Worm (Caenorhabditis elegans) whole organism, young adult: Measurements from ENCODE around the gene pho-7.

Experiments
- F37B4.10 ChIP-seq: fragments of 200-800 bp; sonication (Bioruptor generic); IDR thresholded peaks from 2 replicates; pipeline ENCODE4 v1.3.6; 2022; ENCODE audit warnings: missing genetic modification characterization, missing compliant biosample characterization
- Y67H2A.10 ChIP-seq: fragments of 200-800 bp; sonication (Bioruptor generic); conservative IDR thresholded peaks from 2 replicates; pipeline ENCODE4 v1.3.6; 2022; ENCODE audit warnings: missing genetic modification reagents, missing genetic modification characterization, missing compliant biosample characterization
- athp-1 ChIP-seq: sonication (generic microtip); optimal IDR thresholded peaks from 2 replicates; lab custom pipeline; 2017; ENCODE audit warnings: mild to moderate bottlenecking, missing genetic modification characterization, missing compliant biosample characterization
- let-607 ChIP-seq, 2 experiments: fragments of 200-800 bp in 1 of 2; sonication (Bioruptor generic) in 1 of 2; sonication (generic microtip) in 1 of 2; optimal IDR thresholded peaks; 2 replicates each; lab custom pipeline; 2016 to 2018; ENCODE audit warnings: mild to moderate bottlenecking in 2 of 2, missing compliant biosample characterization in 2 of 2, missing genetic modification characterization in 2 of 2, moderate library complexity in 2 of 2, missing genotype in 1 of 2
- lin-35 ChIP-seq, 3 experiments: fragments of 150-350 bp in 2 of 3; sonication (generic microtip) in 1 of 3; optimal IDR thresholded peaks; 2 replicates each; lab custom pipeline; 2014 to 2018; ENCODE audit warnings: missing biosample characterization in 3 of 3, missing genetic modification characterization in 3 of 3, missing genetic modification reagents in 3 of 3
- sea-2 ChIP-seq: fragments of 200-800 bp; sonication (Bioruptor generic); IDR thresholded peaks from 2 replicates; pipeline ENCODE4 v1.3.6; 2022; ENCODE audit warnings: missing genetic modification characterization, missing compliant biosample characterization
- snpc-4 ChIP-seq, 5 experiments: fragments of 150-350 bp in 1 of 5; sonication (generic microtip) in 4 of 5; optimal IDR thresholded peaks; 2 replicates each; lab custom pipeline; 2014 to 2018; ENCODE audit warnings: missing genetic modification characterization in 5 of 5, missing biosample characterization in 3 of 5, antibody characterized with exemption in 2 of 5, mild to moderate bottlenecking in 2 of 5, missing compliant biosample characterization in 2 of 5, missing genotype in 2 of 5, moderate library complexity in 2 of 5, missing genetic modification reagents in 1 of 5
- sptf-2 ChIP-seq: fragments of 200-800 bp; sonication (Bioruptor generic); optimal IDR thresholded peaks from 2 replicates; lab custom pipeline; 2018; ENCODE audit warnings: mild to moderate bottlenecking, missing genetic modification characterization, missing compliant biosample characterization
- ztf-18 ChIP-seq: sonication (generic microtip); optimal IDR thresholded peaks from 2 replicates; lab custom pipeline; 2016; ENCODE audit warnings: missing genotype, mild to moderate bottlenecking, missing genetic modification characterization, missing compliant biosample characterization
- ztf-25 ChIP-seq: fragments of 200-800 bp; sonication (Bioruptor generic); IDR thresholded peaks from 2 replicates; pipeline ENCODE4 v1.3.6; 2022; ENCODE audit warnings: missing genetic modification reagents, missing genetic modification characterization, missing compliant biosample characterization

- TF ChIP-seq Y67H2A.10 (no peak), ztf-25 (GFP tag; lab: Robert Waterston, UW) (no peak), lin-35 (GFP tag; optimal IDR thresholded peaks at IDR 0.05; lab: Kevin White, UChicago) (no peak), ztf-18 (no peak), athp-1 (no peak), sptf-2 (GFP tag; lab: Kevin White, UChicago) (no peak), sea-2 (GFP tag; lab: Robert Waterston, UW) (no peak), let-607 (tag; optimal IDR thresholded peaks at IDR 0.05; lab: Kevin White, UChicago) (no peak), F37B4.10 (no peak), snpc-4 (GFP tag; optimal IDR thresholded peaks at IDR 0.05; lab: Kevin White, UChicago) (no peak), snpc-4 (tag; optimal IDR thresholded peaks at IDR 0.05; lab: Kevin White, UChicago) (no peak)
Measured at ce11 chrX:10959136-10959535, 18.0 kb upstream of the pho-7 start, which contains the start of gene K09C8.2.
